Worm (Caenorhabditis elegans): ENCODE data around the gene clec-121.
"Not testable (repeated sequence)": the region's sequence is repeated elsewhere in the genome, so short reads cannot be mapped to it uniquely, and the experiment has no call there.

clec-121 gene

ce11 chrII:3142855-3143254, 40.7 kb downstream of the clec-121 start, which contains the start of gene sri-42:
TSS of gene sri-42 (minus strand) at chrII:3142955.
- TF ChIP-seq C16A3.4 (tag; optimal IDR thresholded peaks at IDR 0.05); ztf-4 (tag; optimal IDR thresholded peaks at IDR 0.05); pag-3 (tag; optimal IDR thresholded peaks at IDR 0.05; ENCODE audit: borderline replicate concordance, insufficient read depth): not testable (repeated sequence)

- TF ChIP-seq elt-2 (tag; optimal IDR thresholded peaks at IDR 0.05); ceh-8 (GFP tag; optimal IDR thresholded peaks at IDR 0.05); dsc-1 (tag; optimal IDR thresholded peaks at IDR 0.05): not testable (repeated sequence)
Measured at ce11 chrII:3144552-3144951, 42.4 kb downstream of the clec-121 start, which contains the start of gene sri-43. TSS of gene sri-43 (minus strand) at chrII:3144652.

ce11 chrII:3145842-3146241, 43.7 kb downstream of the clec-121 start, which contains the start of gene T10D4.15:
TSS of gene T10D4.15 (plus strand) at chrII:3146142.
- TF ChIP-seq sptf-1 (tag; optimal IDR thresholded peaks at IDR 0.05) (no peak), nhr-237 (tag; optimal IDR thresholded peaks at IDR 0.05) (no peak), pag-3 (tag; optimal IDR thresholded peaks at IDR 0.05; ENCODE audit: borderline replicate concordance, insufficient read depth) (no peak), snpc-4 (tag; optimal IDR thresholded peaks at IDR 0.05) (no peak), nhr-90 (tag; optimal IDR thresholded peaks at IDR 0.05; ENCODE audit: poor library complexity) (no peak)

- TF ChIP-seq alr-1 (tag; optimal IDR thresholded peaks at IDR 0.05; ENCODE audit: borderline replicate concordance) (no peak), ceh-90 (tag; optimal IDR thresholded peaks at IDR 0.05) (no peak), xbp-1 (tag; optimal IDR thresholded peaks at IDR 0.05) (no peak), snu-23 (GFP tag; optimal IDR thresholded peaks at IDR 0.05) (no peak), swsn-7 (tag; optimal IDR thresholded peaks at IDR 0.05) (no peak), ets-5 (GFP tag; IDR thresholded peaks at IDR 0.05) (no peak), nhr-28 (tag; optimal IDR thresholded peaks at IDR 0.05) (no peak), pax-3 (tag; optimal IDR thresholded peaks at IDR 0.05) (no peak), fkh-10 (GFP tag; optimal IDR thresholded peaks at IDR 0.05) (no peak), lin-39 (tag; optimal IDR thresholded peaks at IDR 0.05) (no peak), aly-2 (tag; optimal IDR thresholded peaks at IDR 0.05) (no peak), hlh-4 (tag; optimal IDR thresholded peaks at IDR 0.05) (no peak), unc-30 (tag; optimal IDR thresholded peaks at IDR 0.05) (no peak), dpl-1 (GFP tag; optimal IDR thresholded peaks at IDR 0.05) (no peak), unc-86 (tag; optimal IDR thresholded peaks at IDR 0.05) (no peak)
Measured at ce11 chrII:3148404-3148803, 46.3 kb downstream of the clec-121 start.

ce11 chrII:3149521-3150190, 47.5 kb downstream of the clec-121 start, which contains the start of the genes T10D4.11 and T10D4.1:
TSS of gene T10D4.11 (minus strand) at chrII:3149621.
TSS of gene T10D4.1 (plus strand) at chrII:3150140.
- TF ChIP-seq C16A3.4 (tag; optimal IDR thresholded peaks at IDR 0.05) (no peak), egl-13 (tag; optimal IDR thresholded peaks at IDR 0.05) (no peak), fkh-8 (tag; optimal IDR thresholded peaks at IDR 0.05) (no peak), unc-30 (tag; optimal IDR thresholded peaks at IDR 0.05) (no peak), blmp-1 (tag; optimal IDR thresholded peaks at IDR 0.05) (no peak), aha-1 (tag; optimal IDR thresholded peaks at IDR 0.05) (no peak), sup-37 (GFP tag; optimal IDR thresholded peaks at IDR 0.05) (no peak), ztf-11 (tag; optimal IDR thresholded peaks at IDR 0.05) (no peak), sptf-1 (tag; optimal IDR thresholded peaks at IDR 0.05) (no peak), C34B4.2 (tag; optimal IDR thresholded peaks at IDR 0.05) (no peak), xbp-1 (tag; optimal IDR thresholded peaks at IDR 0.05) (no peak)
